Worm (Caenorhabditis elegans) whole organism, L4 larva: ENCODE measurements around the gene ZK355.8.

Source experiments
- D1046.2 ChIP-seq: fragments of 200-800 bp; sonication (Bioruptor generic); IDR thresholded peaks from 2 replicates; pipeline ENCODE4 v1.3.6; 2022; ENCODE audit warnings: missing genetic modification characterization, missing compliant biosample characterization
- F37D6.2 ChIP-seq: sonication (generic microtip); optimal IDR thresholded peaks from 2 replicates; lab custom pipeline; 2016; ENCODE audit warnings: mild to moderate bottlenecking, missing genetic modification characterization, missing compliant biosample characterization
- F49E8.2 ChIP-seq: sonication (generic microtip); optimal IDR thresholded peaks from 2 replicates; lab custom pipeline; 2016; ENCODE audit warnings: missing compliant biosample characterization, mild to moderate bottlenecking, missing genetic modification characterization, borderline replicate concordance
- T20F7.1 ChIP-seq: fragments of 200-800 bp; sonication (Bioruptor generic); optimal IDR thresholded peaks from 2 replicates; lab custom pipeline; 2018; ENCODE audit warnings: mild to moderate bottlenecking, missing genetic modification characterization, missing compliant biosample characterization
- Y48G9A.11 ChIP-seq: fragments of 200-800 bp; sonication (Bioruptor generic); IDR thresholded peaks from 2 replicates; pipeline ENCODE4 v1.3.6; 2022; ENCODE audit warnings: missing genetic modification reagents, missing genetic modification characterization, missing compliant biosample characterization
- Y75B8A.6 ChIP-seq: fragments of 200-800 bp; sonication (Bioruptor generic); IDR thresholded peaks from 2 replicates; pipeline ENCODE4 v1.3.6; 2022; ENCODE audit warnings: missing genetic modification reagents, missing genetic modification characterization, missing compliant biosample characterization
- aha-1 ChIP-seq: fragments of 150-350 bp; peaks from one replicate; lab custom pipeline; 2014; ENCODE audit warnings: missing biosample characterization, missing genetic modification characterization
- ama-1 ChIP-seq: fragments of 150-350 bp; optimal IDR thresholded peaks from 2 replicates; lab custom pipeline; 2014; ENCODE audit warnings: inconsistent platforms, mixed read lengths
- arid-1 ChIP-seq: fragments of 200-800 bp; sonication (Bioruptor generic); conservative IDR thresholded peaks from 2 replicates; pipeline ENCODE4 v1.3.6; 2022; ENCODE audit warnings: missing genetic modification reagents, missing genetic modification characterization, missing compliant biosample characterization
- ceh-44 ChIP-seq: fragments of 200-800 bp; sonication (Bioruptor generic); IDR thresholded peaks from 2 replicates; pipeline ENCODE4 v1.3.6; 2022; ENCODE audit warnings: missing genetic modification reagents, missing genetic modification characterization, missing compliant biosample characterization
- ceh-62 ChIP-seq: sonication (generic microtip); optimal IDR thresholded peaks from 2 replicates; lab custom pipeline; 2017; ENCODE audit warnings: missing biosample characterization, missing genetic modification characterization
- ceh-82 ChIP-seq: sonication (generic microtip); optimal IDR thresholded peaks from 2 replicates; lab custom pipeline; 2017; ENCODE audit warnings: missing biosample characterization, missing genetic modification characterization
- ctbp-1 ChIP-seq: fragments of 200-800 bp; sonication (Bioruptor generic); IDR thresholded peaks from 2 replicates; pipeline ENCODE4 v1.3.6; 2022; ENCODE audit warnings: missing genetic modification reagents, missing genetic modification characterization, missing compliant biosample characterization
- dmd-6 ChIP-seq: fragments of 200-800 bp; sonication (Bioruptor generic); IDR thresholded peaks from 2 replicates; pipeline ENCODE4 v1.3.6; 2022; ENCODE audit warnings: missing genetic modification reagents, missing genetic modification characterization, missing compliant biosample characterization
- dmd-8 ChIP-seq: fragments of 200-800 bp; sonication (Bioruptor generic); IDR thresholded peaks from 2 replicates; pipeline ENCODE4 v1.3.6; 2022; ENCODE audit warnings: missing genetic modification characterization, missing compliant biosample characterization
- dpl-1 ChIP-seq: fragments of 150-350 bp; optimal IDR thresholded peaks from 2 replicates; lab custom pipeline; 2014; ENCODE audit warnings: missing biosample characterization, missing genetic modification reagents, missing genetic modification characterization
- fkh-10 ChIP-seq: fragments of 150-350 bp; optimal IDR thresholded peaks from 2 replicates; lab custom pipeline; 2014; ENCODE audit warnings: missing biosample characterization, missing genetic modification reagents, missing genetic modification characterization
- hif-1 ChIP-seq, 2 experiments: sonication (generic microtip); optimal IDR thresholded peaks; 2 replicates each; lab custom pipeline; 2016 to 2017; ENCODE audit warnings: missing compliant biosample characterization in 2 of 2, missing genetic modification characterization in 2 of 2, missing genetic modification reagents in 2 of 2, missing genotype in 2 of 2, mild to moderate bottlenecking in 1 of 2
- hmg-1.1 ChIP-seq: fragments of 200-800 bp; sonication (Bioruptor generic); IDR thresholded peaks from 2 replicates; pipeline ENCODE4 v1.3.6; 2022; ENCODE audit warnings: missing genetic modification reagents, missing genetic modification characterization, missing compliant biosample characterization
- jun-1 ChIP-seq: fragments of 150-350 bp; optimal IDR thresholded peaks from 2 replicates; lab custom pipeline; 2014; ENCODE audit warnings: missing biosample characterization, missing genetic modification reagents, missing genetic modification characterization
- lim-7 ChIP-seq: fragments of 200-800 bp; sonication (Bioruptor generic); IDR thresholded peaks from 2 replicates; pipeline ENCODE4 v1.3.6; 2022; ENCODE audit warnings: missing genetic modification characterization, missing compliant biosample characterization
- lin-29 ChIP-seq: fragments of 200-800 bp; sonication (Bioruptor generic); IDR thresholded peaks from 2 replicates; pipeline ENCODE4 v1.3.6; 2022; ENCODE audit warnings: missing genetic modification reagents, missing genetic modification characterization, missing compliant biosample characterization
- mdl-1 ChIP-seq, 2 experiments: fragments of 150-350 bp in 1 of 2; sonication (generic microtip) in 1 of 2; optimal IDR thresholded peaks; 2 replicates each; lab custom pipeline; 2014 to 2017; ENCODE audit warnings: missing biosample characterization in 2 of 2, missing genetic modification characterization in 2 of 2
- mep-1 ChIP-seq: fragments of 150-350 bp; sonication (generic microtip); optimal IDR thresholded peaks from 3 replicates; lab custom pipeline; 2014; ENCODE audit warnings: missing biosample characterization, missing genetic modification characterization
- mxl-2 ChIP-seq: fragments of 200-800 bp; sonication (Bioruptor generic); conservative IDR thresholded peaks from 2 replicates; pipeline ENCODE4 v1.3.6; 2022; ENCODE audit warnings: missing genetic modification reagents, missing genetic modification characterization, missing compliant biosample characterization
- nhr-237 ChIP-seq: sonication (generic microtip); optimal IDR thresholded peaks from 2 replicates; lab custom pipeline; 2017; ENCODE audit warnings: missing biosample characterization, missing genetic modification characterization
- nhr-41 ChIP-seq: fragments of 200-800 bp; sonication (Bioruptor generic); IDR thresholded peaks from 2 replicates; pipeline ENCODE4 v1.3.6; 2022; ENCODE audit warnings: missing genetic modification reagents, missing genetic modification characterization, missing compliant biosample characterization
- nhr-76 ChIP-seq: fragments of 150-350 bp; optimal IDR thresholded peaks from 2 replicates; lab custom pipeline; 2014; ENCODE audit warnings: missing biosample characterization, missing genetic modification characterization
- nhr-77 ChIP-seq: fragments of 150-350 bp; optimal IDR thresholded peaks from 2 replicates; lab custom pipeline; 2014; ENCODE audit warnings: missing biosample characterization, missing genetic modification characterization
- pha-4 ChIP-seq, 2 experiments: fragments of 150-350 bp in 1 of 2; fragments of 200-800 bp in 1 of 2; sonication (Bioruptor generic) in 1 of 2; IDR thresholded peaks in 1 of 2; optimal IDR thresholded peaks in 1 of 2; 2 replicates each; pipeline versions ENCODE4 v1.3.6 to Lab custom; 2014 to 2022; ENCODE audit warnings: missing genetic modification characterization in 2 of 2, missing genetic modification reagents in 2 of 2, missing biosample characterization in 1 of 2, missing compliant biosample characterization in 1 of 2
- pqm-1 ChIP-seq: sonication (generic microtip); optimal IDR thresholded peaks from 2 replicates; lab custom pipeline; 2017; ENCODE audit warnings: missing biosample characterization, missing genetic modification characterization
- rbr-2 ChIP-seq: sonication (generic microtip); optimal IDR thresholded peaks from 2 replicates; lab custom pipeline; 2016; ENCODE audit warnings: missing genotype, missing genetic modification characterization, missing compliant biosample characterization
- set-16 ChIP-seq: fragments of 200-800 bp; sonication (Bioruptor generic); IDR thresholded peaks from 2 replicates; pipeline ENCODE4 v1.3.6; 2022; ENCODE audit warnings: missing genetic modification reagents, missing genetic modification characterization, missing compliant biosample characterization
- snpc-1.2 ChIP-seq: fragments of 200-800 bp; sonication (Bioruptor generic); IDR thresholded peaks from 2 replicates; pipeline ENCODE4 v1.3.6; 2022; ENCODE audit warnings: missing genetic modification reagents, missing genetic modification characterization, missing compliant biosample characterization
- snpc-4 ChIP-seq: fragments of 150-350 bp; optimal IDR thresholded peaks from 2 replicates; lab custom pipeline; 2014; ENCODE audit warnings: missing biosample characterization, missing genetic modification characterization
- spr-3 ChIP-seq: fragments of 200-800 bp; sonication (Bioruptor generic); optimal IDR thresholded peaks from 2 replicates; lab custom pipeline; 2018; ENCODE audit warnings: mild to moderate bottlenecking, missing genetic modification characterization, missing compliant biosample characterization
- vab-7 ChIP-seq: fragments of 200-800 bp; sonication (Bioruptor generic); IDR thresholded peaks from 2 replicates; pipeline ENCODE4 v1.3.6; 2022; ENCODE audit warnings: missing genetic modification reagents, missing genetic modification characterization, missing compliant biosample characterization
- ztf-7 ChIP-seq: fragments of 150-350 bp; optimal IDR thresholded peaks from 2 replicates; lab custom pipeline; 2014; ENCODE audit warnings: missing biosample characterization, missing genetic modification characterization

ZK355.8 gene

ce11 chrII:2940747-2941146 lies 13.1 kb downstream of the ZK355.8 start, which contains the start of gene irld-66:
irld-66 (minus strand) TSS chrII:2940847.
- TF ChIP-seq mdl-1 (tag; optimal IDR thresholded peaks at IDR 0.05; lab: Kevin White, UChicago) (no peak), ceh-82 (tag; lab: Kevin White, UChicago) (no peak), rbr-2 (tag; lab: Kevin White, UChicago) (no peak), arid-1 (GFP tag; lab: Robert Waterston, UW) (no peak)

ce11 chrII:2943966-2944365 lies 16.4 kb downstream of the ZK355.8 start, which contains the start of the genes irld-50 and irld-49:
irld-50 (minus strand) TSS chrII:2944066.
irld-49 (plus strand) TSS chrII:2944176.
- no peak for TF ChIP-seq lin-29 (GFP tag; lab: Robert Waterston, UW)
- no peak for TF ChIP-seq ztf-7 (tag; lab: Kevin White, UChicago)
- no peak for TF ChIP-seq T20F7.1
- no peak for TF ChIP-seq nhr-77 (tag; lab: Kevin White, UChicago)
- no peak for TF ChIP-seq jun-1 (tag; lab: Kevin White, UChicago)
- TF ChIP-seq nhr-237 (tag; lab: Kevin White, UChicago) = no peak
- TF ChIP-seq dpl-1 (GFP tag; lab: Kevin White, UChicago) = no peak
- no peak for TF ChIP-seq vab-7 (GFP tag; lab: Robert Waterston, UW)
- no peak for TF ChIP-seq hif-1 (tag; optimal IDR thresholded peaks at IDR 0.05; lab: Kevin White, UChicago)
- no peak for TF ChIP-seq dmd-6 (GFP tag; lab: Robert Waterston, UW)
- TF ChIP-seq F49E8.2 (tag; lab: Kevin White, UChicago) = no peak
- no peak for TF ChIP-seq spr-3 (GFP tag; lab: Kevin White, UChicago)
- no peak for TF ChIP-seq ceh-62 (tag; lab: Kevin White, UChicago)
- no peak for TF ChIP-seq fkh-10
- no peak for TF ChIP-seq set-16

ce11 chrII:2946438-2946837 lies 18.8 kb downstream of the ZK355.8 start, which contains the start of gene srw-79:
srw-79 (plus strand) TSS chrII:2946738.
- TF ChIP-seq pqm-1 (tag; lab: Kevin White, UChicago) (no peak), F37D6.2 (no peak), mxl-2 (GFP tag; lab: Robert Waterston, UW) (no peak), ztf-7 (tag; lab: Kevin White, UChicago) (no peak)

ce11 chrII:2948614-2949013 lies 21.0 kb downstream of the ZK355.8 start:
- TF ChIP-seq nhr-41 (GFP tag; lab: Robert Waterston, UW) = no peak
- no peak for TF ChIP-seq T20F7.1
- peak; percentile 98 for TF ChIP-seq aha-1 (tag; lab: Kevin White, UChicago)
- TF ChIP-seq snpc-1.2 (GFP tag; lab: Robert Waterston, UW) = no peak
- TF ChIP-seq, all 104 proteins: peak for 1

- TF ChIP-seq dmd-6 (GFP tag; lab: Robert Waterston, UW) (no peak), pha-4 (GFP tag; IDR thresholded peaks at IDR 0.05; lab: Robert Waterston, UW) (no peak), pha-4 (tag; optimal IDR thresholded peaks at IDR 0.05; lab: Kevin White, UChicago) (no peak), fkh-10 (no peak), mxl-2 (GFP tag; lab: Robert Waterston, UW) (no peak), snpc-4 (tag; lab: Kevin White, UChicago) (no peak), Y75B8A.6 (GFP tag; lab: Robert Waterston, UW) (no peak), lim-7 (no peak), mep-1 (tag; lab: Kevin White, UChicago) (no peak), ceh-44 (GFP tag; lab: Robert Waterston, UW) (no peak), arid-1 (GFP tag; lab: Robert Waterston, UW) (no peak), hmg-1.1 (GFP tag; lab: Robert Waterston, UW) (no peak), set-16 (no peak), dmd-8 (GFP tag; lab: Robert Waterston, UW) (no peak), ama-1 (lab: Kevin White, UChicago) (no peak), nhr-76 (tag; lab: Kevin White, UChicago) (no peak), D1046.2 (no peak), Y48G9A.11 (no peak), F49E8.2 (tag; lab: Kevin White, UChicago) (no peak), ctbp-1 (GFP tag; lab: Robert Waterston, UW) (no peak), T20F7.1 (no peak)
- TF ChIP-seq, all 104 proteins: peak for 0
Observed at ce11 chrII:2952629-2953028, 25.0 kb downstream of the ZK355.8 start, which contains the start of gene irld-51. irld-51 (minus strand) TSS chrII:2952729.
